Worm (Caenorhabditis elegans) whole organism, L4 larva: ENCODE results near the gene szy-2.
A peak's percentile ranks its signal among the peaks of the same experiment; 100 is the strongest.

Source experiments
- F49E8.2 ChIP-seq: sonication (generic microtip); optimal IDR thresholded peaks from 2 replicates; lab custom pipeline; 2016; ENCODE audit warnings: missing compliant biosample characterization, mild to moderate bottlenecking, missing genetic modification characterization, borderline replicate concordance
- T26A8.4 ChIP-seq: fragments of 200-800 bp; sonication (Bioruptor generic); IDR thresholded peaks from 2 replicates; pipeline ENCODE4 v1.3.6; 2022; ENCODE audit warnings: missing genetic modification characterization, missing compliant biosample characterization
- Y105C5A.15 ChIP-seq: fragments of 200-800 bp; sonication (Bioruptor generic); IDR thresholded peaks from 2 replicates; pipeline ENCODE4 v1.3.6; 2022; ENCODE audit warnings: missing genetic modification characterization, missing compliant biosample characterization
- ZK546.5 ChIP-seq, 2 experiments: sonication (generic microtip); optimal IDR thresholded peaks; 2 replicates each; lab custom pipeline; 2017; ENCODE audit warnings: missing biosample characterization in 2 of 2, missing genetic modification characterization in 2 of 2
- aly-2 ChIP-seq: sonication (generic microtip); optimal IDR thresholded peaks from 2 replicates; lab custom pipeline; 2018; ENCODE audit warnings: missing biosample characterization, missing genetic modification characterization
- ceh-32 ChIP-seq: sonication (generic microtip); optimal IDR thresholded peaks from 2 replicates; lab custom pipeline; 2016; ENCODE audit warnings: mild to moderate bottlenecking, missing genetic modification characterization, missing compliant biosample characterization; ENCODE audit not compliant: poor library complexity
- ces-1 ChIP-seq: fragments of 150-350 bp; sonication (generic microtip); optimal IDR thresholded peaks from 4 replicates; lab custom pipeline; 2014; ENCODE audit warnings: missing biosample characterization, missing genetic modification reagents, missing genetic modification characterization
- daf-12 ChIP-seq: fragments of 150-350 bp; optimal IDR thresholded peaks from 2 replicates; lab custom pipeline; 2014; ENCODE audit warnings: missing biosample characterization, missing genetic modification reagents, missing genetic modification characterization
- daf-16 ChIP-seq, 3 experiments: sonication (generic microtip); optimal IDR thresholded peaks; 2 replicates each; lab custom pipeline; 2016 to 2017; ENCODE audit warnings: missing genetic modification characterization in 3 of 3, missing genetic modification reagents in 3 of 3, mild to moderate bottlenecking in 2 of 3, missing compliant biosample characterization in 2 of 3, missing biosample characterization in 1 of 3, moderate library complexity in 1 of 3
- daf-19 ChIP-seq: fragments of 200-800 bp; sonication (Bioruptor generic); conservative IDR thresholded peaks from 2 replicates; pipeline ENCODE4 v1.3.6; 2022; ENCODE audit warnings: missing genetic modification characterization, missing compliant biosample characterization
- dmd-6 ChIP-seq: fragments of 200-800 bp; sonication (Bioruptor generic); IDR thresholded peaks from 2 replicates; pipeline ENCODE4 v1.3.6; 2022; ENCODE audit warnings: missing genetic modification reagents, missing genetic modification characterization, missing compliant biosample characterization
- dmd-9 ChIP-seq: fragments of 200-800 bp; sonication (Bioruptor generic); IDR thresholded peaks from 2 replicates; pipeline ENCODE4 v1.3.6; 2022; ENCODE audit warnings: missing genetic modification reagents, missing genetic modification characterization, missing compliant biosample characterization
- dpl-1 ChIP-seq: fragments of 150-350 bp; optimal IDR thresholded peaks from 2 replicates; lab custom pipeline; 2014; ENCODE audit warnings: missing biosample characterization, missing genetic modification reagents, missing genetic modification characterization
- dve-1 ChIP-seq: sonication (generic microtip); optimal IDR thresholded peaks from 2 replicates; lab custom pipeline; 2017; ENCODE audit warnings: antibody characterized with exemption, mild to moderate bottlenecking, missing genetic modification characterization, missing compliant biosample characterization; ENCODE audit not compliant: insufficient read depth
- egl-27 ChIP-seq: sonication (generic microtip); optimal IDR thresholded peaks from 3 replicates; lab custom pipeline; 2017; ENCODE audit warnings: missing biosample characterization, missing genetic modification reagents, missing genetic modification characterization
- hlh-11 ChIP-seq: fragments of 200-800 bp; sonication (Bioruptor generic); optimal IDR thresholded peaks from 2 replicates; lab custom pipeline; 2018; ENCODE audit warnings: mild to moderate bottlenecking, missing genetic modification characterization, missing compliant biosample characterization
- jun-1 ChIP-seq: fragments of 150-350 bp; optimal IDR thresholded peaks from 2 replicates; lab custom pipeline; 2014; ENCODE audit warnings: missing biosample characterization, missing genetic modification reagents, missing genetic modification characterization
- lin-39 ChIP-seq: fragments of 150-350 bp; optimal IDR thresholded peaks from 2 replicates; lab custom pipeline; 2014; ENCODE audit warnings: missing biosample characterization, missing genetic modification reagents, missing genetic modification characterization
- lir-3 ChIP-seq: sonication (generic microtip); optimal IDR thresholded peaks from 2 replicates; lab custom pipeline; 2016; ENCODE audit warnings: mild to moderate bottlenecking, missing genetic modification characterization, missing compliant biosample characterization
- lsy-2 ChIP-seq, 2 experiments: fragments of 150-350 bp in 1 of 2; sonication (generic microtip) in 1 of 2; optimal IDR thresholded peaks; 2 replicates each; lab custom pipeline; 2014 to 2017; ENCODE audit warnings: missing biosample characterization in 2 of 2, missing genetic modification characterization in 2 of 2
- madf-5 ChIP-seq, 2 experiments: fragments of 200-800 bp; sonication (Bioruptor generic); IDR thresholded peaks; 2 replicates each; pipeline ENCODE4 v1.3.6; 2022; ENCODE audit warnings: missing compliant biosample characterization in 2 of 2, missing genetic modification characterization in 2 of 2
- madf-9 ChIP-seq: fragments of 200-800 bp; sonication (Bioruptor generic); conservative IDR thresholded peaks from 2 replicates; pipeline ENCODE4 v1.3.6; 2022; ENCODE audit warnings: missing genetic modification reagents, missing genetic modification characterization, missing compliant biosample characterization
- mdl-1 ChIP-seq, 2 experiments: fragments of 150-350 bp in 1 of 2; sonication (generic microtip) in 1 of 2; optimal IDR thresholded peaks; 2 replicates each; lab custom pipeline; 2014 to 2017; ENCODE audit warnings: missing biosample characterization in 2 of 2, missing genetic modification characterization in 2 of 2
- mep-1 ChIP-seq: fragments of 150-350 bp; sonication (generic microtip); optimal IDR thresholded peaks from 3 replicates; lab custom pipeline; 2014; ENCODE audit warnings: missing biosample characterization, missing genetic modification characterization
- mes-2 ChIP-seq: sonication (generic microtip); optimal IDR thresholded peaks from 2 replicates; lab custom pipeline; 2016; ENCODE audit warnings: missing genotype, mild to moderate bottlenecking, missing genetic modification characterization, missing compliant biosample characterization; ENCODE audit not compliant: poor library complexity, severe bottlenecking
- mxl-3 ChIP-seq: fragments of 200-800 bp; sonication (Bioruptor generic); optimal IDR thresholded peaks from 2 replicates; lab custom pipeline; 2018; ENCODE audit warnings: mild to moderate bottlenecking, missing genetic modification characterization, missing compliant biosample characterization
- nhr-25 ChIP-seq: sonication (generic microtip); optimal IDR thresholded peaks from 2 replicates; lab custom pipeline; 2017; ENCODE audit warnings: missing genetic modification characterization, mild to moderate bottlenecking, missing compliant biosample characterization, antibody characterized with exemption, moderate library complexity, borderline replicate concordance; ENCODE audit not compliant: insufficient read depth
- nhr-42 ChIP-seq: fragments of 200-800 bp; sonication (Bioruptor generic); IDR thresholded peaks from 2 replicates; pipeline ENCODE4 v1.3.6; 2022; ENCODE audit warnings: missing genetic modification characterization, missing compliant biosample characterization
- nhr-6 ChIP-seq: fragments of 150-350 bp; optimal IDR thresholded peaks from 2 replicates; lab custom pipeline; 2014; ENCODE audit warnings: missing biosample characterization, missing genetic modification characterization
- nhr-76 ChIP-seq: fragments of 150-350 bp; optimal IDR thresholded peaks from 2 replicates; lab custom pipeline; 2014; ENCODE audit warnings: missing biosample characterization, missing genetic modification characterization
- saeg-2 ChIP-seq: fragments of 200-800 bp; sonication (Bioruptor generic); IDR thresholded peaks from 2 replicates; pipeline ENCODE4 v1.3.6; 2022; ENCODE audit warnings: missing genetic modification reagents, missing genetic modification characterization, missing compliant biosample characterization
- sdz-12 ChIP-seq: fragments of 200-800 bp; sonication (Bioruptor generic); optimal IDR thresholded peaks from 2 replicates; lab custom pipeline; 2018; ENCODE audit warnings: mild to moderate bottlenecking, missing genetic modification characterization, missing compliant biosample characterization
- snpc-1.2 ChIP-seq: fragments of 200-800 bp; sonication (Bioruptor generic); IDR thresholded peaks from 2 replicates; pipeline ENCODE4 v1.3.6; 2022; ENCODE audit warnings: missing genetic modification reagents, missing genetic modification characterization, missing compliant biosample characterization
- spr-1 ChIP-seq: sonication (generic microtip); optimal IDR thresholded peaks from 2 replicates; lab custom pipeline; 2016; ENCODE audit warnings: mild to moderate bottlenecking, missing genetic modification characterization, missing compliant biosample characterization
- unc-130 ChIP-seq: sonication (generic microtip); optimal IDR thresholded peaks from 2 replicates; lab custom pipeline; 2016; ENCODE audit warnings: missing genetic modification reagents, missing genetic modification characterization, missing compliant biosample characterization
- vab-7 ChIP-seq: fragments of 200-800 bp; sonication (Bioruptor generic); IDR thresholded peaks from 2 replicates; pipeline ENCODE4 v1.3.6; 2022; ENCODE audit warnings: missing genetic modification reagents, missing genetic modification characterization, missing compliant biosample characterization
- zfp-3 ChIP-seq: fragments of 200-800 bp; sonication (Bioruptor generic); conservative IDR thresholded peaks from 2 replicates; pipeline ENCODE4 v1.3.6; 2022; ENCODE audit warnings: missing genetic modification reagents, missing genetic modification characterization, missing compliant biosample characterization
- ztf-11 ChIP-seq: fragments of 150-350 bp; optimal IDR thresholded peaks from 2 replicates; lab custom pipeline; 2014; ENCODE audit warnings: missing biosample characterization, missing genetic modification characterization

Gene szy-2

DNA sequence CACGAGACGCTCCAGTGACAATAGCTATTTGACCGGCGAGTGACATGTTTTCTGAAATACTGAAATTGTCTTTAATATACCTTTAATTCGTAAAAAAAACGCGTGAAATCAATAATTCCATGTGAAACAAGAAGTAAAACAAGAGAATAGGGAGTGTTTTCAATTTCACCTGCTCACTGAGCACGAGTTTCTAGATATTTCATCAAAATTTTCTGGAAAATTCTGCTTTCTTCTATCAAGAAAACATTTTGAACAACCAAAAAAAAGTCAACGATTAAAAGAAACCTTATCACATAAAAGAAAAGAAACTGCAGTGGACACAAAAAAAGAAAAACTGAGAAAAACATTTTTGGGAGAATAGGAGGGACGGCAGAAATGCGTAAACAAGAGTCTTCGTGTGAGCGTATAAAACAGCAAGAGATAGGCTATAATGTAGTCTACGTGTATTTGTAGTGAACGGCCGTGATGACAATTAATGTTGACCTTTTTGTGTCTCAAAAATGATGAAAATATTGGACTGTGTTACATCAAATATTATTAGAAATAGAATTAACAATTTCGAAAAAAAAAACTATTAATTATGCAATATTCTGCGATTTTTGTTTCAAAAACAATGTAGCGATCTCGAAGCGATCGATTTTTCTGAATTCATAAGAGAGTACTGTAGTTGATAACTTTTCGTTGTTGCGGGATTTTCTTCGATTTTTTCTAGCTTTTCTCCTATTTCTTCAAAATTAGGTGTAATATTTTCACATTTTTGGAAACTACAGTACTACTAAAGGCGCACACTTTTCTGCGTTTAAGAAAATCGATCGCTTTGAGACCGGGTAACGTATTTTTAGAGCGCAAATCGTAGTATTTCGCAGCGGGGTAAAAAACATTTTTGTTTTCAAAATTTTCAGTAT, 2.8 kb downstream of the szy-2 start, which contains the start of gene dhs-9 (continued):
- TF ChIP-seq zfp-3 (GFP tag; lab: Robert Waterston, UW) (no peak), Y105C5A.15 (GFP tag; lab: Robert Waterston, UW) (no peak), ZK546.5 (tag; optimal IDR thresholded peaks at IDR 0.05; lab: Kevin White, UChicago) (no peak), hlh-11 (tag; lab: Kevin White, UChicago) (peak; percentile 59), daf-19 (GFP tag; lab: Robert Waterston, UW) (no peak), T26A8.4 (GFP tag; lab: Robert Waterston, UW) (0 out of 2 replicates have a peak, but pooled peaks have one; percentile 44), ceh-32 (no peak), jun-1 (no peak), daf-16 (GFP tag; optimal IDR thresholded peaks at IDR 0.05; lab: Kevin White, UChicago) (peak in 1 of 2 experiments; percentile 84), daf-16 (tag; optimal IDR thresholded peaks at IDR 0.05; lab: Kevin White, UChicago) (peak; percentile 99), dmd-6 (GFP tag; lab: Robert Waterston, UW) (no peak; the same call in 1 of the 2 replicates), nhr-42 (GFP tag; lab: Robert Waterston, UW) (no peak), mxl-3 (no peak), nhr-6 (tag; lab: Kevin White, UChicago) (peak; percentile 51), F49E8.2 (no peak), madf-5 (GFP tag; IDR thresholded peaks at IDR 0.05; lab: Robert Waterston, UW) (no peak), aly-2 (tag; lab: Kevin White, UChicago) (no peak), unc-130 (GFP tag; lab: Kevin White, UChicago) (no peak), mep-1 (tag; lab: Kevin White, UChicago) (peak; percentile 39), saeg-2 (GFP tag; lab: Robert Waterston, UW) (no peak), sdz-12 (GFP tag; lab: Kevin White, UChicago) (no peak), mes-2 (tag; lab: Kevin White, UChicago) (no peak), mdl-1 (tag; optimal IDR thresholded peaks at IDR 0.05; lab: Kevin White, UChicago) (no peak), ztf-11 (tag; lab: Kevin White, UChicago) (no peak), dpl-1 (GFP tag; lab: Kevin White, UChicago) (no peak), spr-1 (tag; lab: Kevin White, UChicago) (no peak), lsy-2 (tag; optimal IDR thresholded peaks at IDR 0.05; lab: Kevin White, UChicago) (peak in 1 of 2 experiments; percentile 45), nhr-76 (tag; lab: Kevin White, UChicago) (no peak), nhr-25 (tag; lab: Kevin White, UChicago) (no peak)

ce11 chrIII:5361909-5362308, 9.2 kb downstream of the szy-2 start, which contains the start of gene Y32H12A.1:
Y32H12A.1 (plus strand) TSS chrIII:5362209.
- TF ChIP-seq lir-3 (tag; lab: Kevin White, UChicago) (no peak), dmd-9 (no peak), daf-12 (tag; lab: Kevin White, UChicago) (no peak), egl-27 (tag; lab: Kevin White, UChicago) (no peak), unc-130 (GFP tag; lab: Kevin White, UChicago) (no peak), madf-9 (no peak), snpc-1.2 (GFP tag; lab: Robert Waterston, UW) (no peak), madf-5 (GFP tag; IDR thresholded peaks at IDR 0.05; lab: Robert Waterston, UW) (no peak), vab-7 (GFP tag; lab: Robert Waterston, UW) (no peak), dve-1 (tag; lab: Kevin White, UChicago) (no peak), sdz-12 (GFP tag; lab: Kevin White, UChicago) (no peak), lin-39 (tag; lab: Kevin White, UChicago) (no peak), ces-1 (GFP tag; lab: Kevin White, UChicago) (no peak)
